Fruit fly (Drosophila melanogaster): Measurements from ENCODE around the gene CG7497.

dm6 chr3L:17646637-17647036 lies 13.4 kb downstream of the CG7497 start, which contains the start of gene CG43085:
- TF ChIP-seq psq (optimal IDR thresholded peaks at IDR 0.05), result no peak
- no peak for TF ChIP-seq h (optimal IDR thresholded peaks at IDR 0.05)
- no peak for TF ChIP-seq Myc (optimal IDR thresholded peaks at IDR 0.05)
- no peak for TF ChIP-seq insv (optimal IDR thresholded peaks at IDR 0.05)
- no peak for TF ChIP-seq Sin3A (optimal IDR thresholded peaks at IDR 0.05)
